Fruit fly (Drosophila melanogaster) whole organism, embryonic: Measurements from ENCODE around the gene CG31064.

ENCODE experiments used
- Ada2b ChIP-seq: fragments of 200-800 bp; sonication (Bioruptor generic); IDR thresholded peaks from 2 replicates; pipeline ENCODE4 v1.3.6; 2022; ENCODE audit warnings: missing biosample characterization, missing genetic modification characterization
- Awh ChIP-seq: fragments of 200-800 bp; sonication (Bioruptor generic); IDR thresholded peaks from 2 replicates; pipeline ENCODE4, ENCODE4 v1.3.6; 2022; ENCODE audit warnings: missing biosample characterization, missing genetic modification characterization
- BEAF-32 ChIP-seq: fragments of 200-800 bp; sonication (Bioruptor generic); optimal IDR thresholded peaks from 3 replicates; lab custom pipeline; 2017; ENCODE audit warnings: missing biosample characterization, missing genetic modification characterization, mild to moderate bottlenecking, moderate library complexity, missing genetic modification reagents
- Bgb ChIP-seq: fragments of 200-800 bp; sonication (Bioruptor generic); IDR thresholded peaks from 2 replicates; pipeline ENCODE4 v1.3.6; 2022; ENCODE audit warnings: missing biosample characterization, missing genetic modification characterization; ENCODE audit not compliant: partially characterized antibody
- CG11560 ChIP-seq: fragments of 200-800 bp; sonication (Bioruptor generic); IDR thresholded peaks from 3 replicates; pipeline ENCODE4 v1.3.6; 2022; ENCODE audit warnings: missing biosample characterization, missing genetic modification characterization
- CG14667 ChIP-seq: fragments of 200-800 bp; sonication (Bioruptor generic); IDR thresholded peaks from 2 replicates; pipeline ENCODE4 v1.3.6; 2022; ENCODE audit warnings: missing biosample characterization, missing genetic modification characterization
- CG14860 ChIP-seq: fragments of 200-800 bp; sonication (Bioruptor generic); IDR thresholded peaks from 3 replicates; pipeline ENCODE4 v1.3.6; 2022; ENCODE audit warnings: missing biosample characterization, missing genetic modification characterization; ENCODE audit not compliant: partially characterized antibody
- CG15073 ChIP-seq: fragments of 200-800 bp; sonication (Bioruptor generic); optimal IDR thresholded peaks from 2 replicates; lab custom pipeline; 2016; ENCODE audit warnings: missing biosample characterization, missing genetic modification characterization
- CG17612 ChIP-seq: fragments of 200-800 bp; sonication (Bioruptor generic); IDR thresholded peaks from 2 replicates; pipeline ENCODE4 v1.3.6; 2022; ENCODE audit warnings: missing biosample characterization, missing genetic modification characterization
- CG1792 ChIP-seq: fragments of 200-800 bp; sonication (Bioruptor generic); optimal IDR thresholded peaks from 2 replicates; lab custom pipeline; 2016; ENCODE audit warnings: missing biosample characterization, missing genetic modification characterization
- CG18599 ChIP-seq: fragments of 200-800 bp; sonication (Bioruptor generic); optimal IDR thresholded peaks from 3 replicates; lab custom pipeline; 2017; ENCODE audit warnings: missing biosample characterization, missing genetic modification characterization, mild to moderate bottlenecking, moderate library complexity, missing genetic modification reagents
- CG34422 ChIP-seq: fragments of 200-800 bp; sonication (Bioruptor generic); IDR thresholded peaks from 3 replicates; pipeline ENCODE4 v1.3.6; 2022; ENCODE audit warnings: missing biosample characterization, missing genetic modification characterization
- CG5245 ChIP-seq: fragments of 200-800 bp; sonication (Bioruptor generic); optimal IDR thresholded peaks from 3 replicates; lab custom pipeline; 2016; ENCODE audit warnings: missing biosample characterization, missing genetic modification characterization
- CG7786 ChIP-seq: fragments of 200-800 bp; sonication (Bioruptor generic); optimal IDR thresholded peaks from 2 replicates; lab custom pipeline; 2016; ENCODE audit warnings: missing biosample characterization, missing genetic modification characterization
- CG8359 ChIP-seq: fragments of 200-800 bp; sonication (Bioruptor generic); optimal IDR thresholded peaks from 2 replicates; lab custom pipeline; 2017; ENCODE audit warnings: missing biosample characterization, mild to moderate bottlenecking, missing genetic modification characterization, borderline replicate concordance
- CG8765 ChIP-seq: fragments of 200-800 bp; sonication (Bioruptor generic); IDR thresholded peaks from 2 replicates; pipeline ENCODE4 v1.3.6; 2022; ENCODE audit warnings: missing biosample characterization, missing genetic modification characterization
- Camta ChIP-seq: fragments of 200-800 bp; sonication (Bioruptor generic); optimal IDR thresholded peaks from 2 replicates; lab custom pipeline; 2016; ENCODE audit warnings: missing biosample characterization, missing genetic modification characterization
- Dfd ChIP-seq, 2 experiments: fragments of >200 bp; optimal IDR thresholded peaks; 2 replicates each; lab custom pipeline; 2017; ENCODE audit warnings: missing biosample characterization in 2 of 2, missing genetic modification characterization in 2 of 2
- Dip3 ChIP-seq: fragments of 200-800 bp; sonication (Bioruptor generic); optimal IDR thresholded peaks from 3 replicates; lab custom pipeline; 2016; ENCODE audit warnings: missing biosample characterization, missing genetic modification characterization
- Dll ChIP-seq: fragments of 200-800 bp; sonication (Bioruptor generic); IDR thresholded peaks from 4 replicates; pipeline ENCODE4 v1.3.6; 2022; ENCODE audit warnings: missing biosample characterization, missing genetic modification characterization; ENCODE audit not compliant: partially characterized antibody
- Hmr ChIP-seq: fragments of 200-800 bp; sonication (Bioruptor generic); optimal IDR thresholded peaks from 3 replicates; lab custom pipeline; 2017; ENCODE audit warnings: mild to moderate bottlenecking, missing biosample characterization, missing genetic modification reagents, missing genetic modification characterization
- Hmx ChIP-seq: fragments of 200-800 bp; sonication (Bioruptor generic); optimal IDR thresholded peaks from 2 replicates; lab custom pipeline; 2016; ENCODE audit warnings: missing biosample characterization, missing genetic modification characterization
- Lpt ChIP-seq: fragments of >200 bp; optimal IDR thresholded peaks from 2 replicates; lab custom pipeline; 2018; ENCODE audit warnings: missing biosample characterization, missing genetic modification characterization
- Mrtf ChIP-seq: fragments of 200-800 bp; sonication (Bioruptor generic); IDR thresholded peaks from 3 replicates; pipeline ENCODE4 v1.3.6; 2022; ENCODE audit warnings: missing biosample characterization, missing genetic modification characterization
- NC2β ChIP-seq: fragments of 200-800 bp; sonication (Bioruptor generic); optimal IDR thresholded peaks from 2 replicates; lab custom pipeline; 2016; ENCODE audit warnings: missing biosample characterization, missing genetic modification characterization
- Sox102F ChIP-seq: fragments of 200-800 bp; sonication (Bioruptor generic); optimal IDR thresholded peaks from 2 replicates; lab custom pipeline; 2018; ENCODE audit warnings: missing biosample characterization, mild to moderate bottlenecking, missing genetic modification characterization, moderate library complexity
- Spps ChIP-seq: fragments of 200-800 bp; sonication (Bioruptor generic); optimal IDR thresholded peaks from 2 replicates; lab custom pipeline; 2018; ENCODE audit warnings: missing biosample characterization, mild to moderate bottlenecking, missing genetic modification characterization
- Stat92E ChIP-seq, 3 experiments: fragments of >200 bp in 2 of 3; fragments of 200-800 bp in 1 of 3; sonication (Bioruptor generic) in 1 of 3; optimal IDR thresholded peaks; 2 replicates each; lab custom pipeline; 2017 to 2019; ENCODE audit warnings: missing biosample characterization in 3 of 3, missing genetic modification characterization in 3 of 3, mild to moderate bottlenecking in 1 of 3, moderate library complexity in 1 of 3
- abd-A ChIP-seq: fragments of 200-800 bp; sonication (Bioruptor generic); optimal IDR thresholded peaks from 3 replicates; lab custom pipeline; 2019; ENCODE audit warnings: missing biosample characterization, mild to moderate bottlenecking, missing genetic modification characterization, moderate library complexity
- bab2 ChIP-seq: fragments of 200-800 bp; sonication (Bioruptor generic); optimal IDR thresholded peaks from 2 replicates; lab custom pipeline; 2016; ENCODE audit warnings: missing biosample characterization, missing genetic modification characterization
- bowl ChIP-seq: fragments of 200-800 bp; sonication (Bioruptor generic); IDR thresholded peaks from 2 replicates; pipeline ENCODE4 v1.3.6; 2022; ENCODE audit warnings: missing biosample characterization, missing genetic modification characterization
- dati ChIP-seq: fragments of 200-800 bp; sonication (Bioruptor generic); IDR thresholded peaks from 2 replicates; pipeline ENCODE4 v1.3.6; 2022; ENCODE audit warnings: missing biosample characterization, missing genetic modification characterization
- dmrt99B ChIP-seq: fragments of 200-800 bp; sonication (Bioruptor generic); optimal IDR thresholded peaks from 2 replicates; lab custom pipeline; 2018; ENCODE audit warnings: missing biosample characterization, mild to moderate bottlenecking, missing genetic modification characterization, moderate library complexity
- gro ChIP-seq: fragments of 200-800 bp; sonication (Bioruptor generic); optimal IDR thresholded peaks from 2 replicates; lab custom pipeline; 2016; ENCODE audit warnings: missing biosample characterization, missing genetic modification characterization
- hb ChIP-seq: fragments of 200-800 bp; sonication (Bioruptor generic); IDR thresholded peaks from 3 replicates; pipeline ENCODE4 v1.3.6; 2022; ENCODE audit warnings: missing biosample characterization, missing genetic modification characterization; ENCODE audit not compliant: partially characterized antibody
- inv ChIP-seq: fragments of 200-800 bp; sonication (Bioruptor generic); IDR thresholded peaks from 2 replicates; pipeline ENCODE4 v1.3.6; 2022; ENCODE audit warnings: missing biosample characterization, missing genetic modification characterization; ENCODE audit not compliant: partially characterized antibody
- knrl ChIP-seq: fragments of 200-800 bp; sonication (Bioruptor generic); IDR thresholded peaks from 3 replicates; pipeline ENCODE4 v1.3.6; 2022; ENCODE audit warnings: missing biosample characterization, missing genetic modification characterization; ENCODE audit not compliant: partially characterized antibody
- onecut ChIP-seq: fragments of 200-800 bp; sonication (Bioruptor generic); IDR thresholded peaks from 2 replicates; pipeline ENCODE4 v1.3.6; 2022; ENCODE audit warnings: missing biosample characterization, missing genetic modification characterization
- org-1 ChIP-seq: fragments of 200-800 bp; sonication (Bioruptor generic); optimal IDR thresholded peaks from 2 replicates; lab custom pipeline; 2017; ENCODE audit warnings: missing biosample characterization, missing genetic modification characterization
- p53 ChIP-seq: fragments of 200-800 bp; sonication (Bioruptor generic); optimal IDR thresholded peaks from 2 replicates; lab custom pipeline; 2016; ENCODE audit warnings: missing biosample characterization, missing genetic modification characterization
- pb ChIP-seq: fragments of 200-800 bp; sonication (Bioruptor generic); optimal IDR thresholded peaks from 3 replicates; lab custom pipeline; 2016; ENCODE audit warnings: missing biosample characterization, missing genetic modification characterization
- pfk ChIP-seq: fragments of 200-800 bp; sonication (Bioruptor generic); optimal IDR thresholded peaks from 2 replicates; lab custom pipeline; 2018; ENCODE audit warnings: missing biosample characterization, mild to moderate bottlenecking, missing genetic modification characterization, moderate library complexity
- pzg ChIP-seq: fragments of 200-800 bp; sonication (Bioruptor generic); optimal IDR thresholded peaks from 3 replicates; lab custom pipeline; 2018; ENCODE audit warnings: missing biosample characterization, mild to moderate bottlenecking, missing genetic modification characterization, moderate library complexity
- salm ChIP-seq: fragments of 200-800 bp; sonication (Bioruptor generic); optimal IDR thresholded peaks from 2 replicates; lab custom pipeline; 2018; ENCODE audit warnings: missing biosample characterization, mild to moderate bottlenecking, missing genetic modification characterization
- sens ChIP-seq: fragments of 200-800 bp; sonication (Bioruptor generic); peaks from one replicate; lab custom pipeline; 2016; ENCODE audit warnings: missing biosample characterization, missing genetic modification characterization
- shn ChIP-seq: fragments of 200-800 bp; sonication (Bioruptor generic); optimal IDR thresholded peaks from 3 replicates; lab custom pipeline; 2016; ENCODE audit warnings: missing biosample characterization, missing genetic modification characterization
- tll ChIP-seq, 2 experiments: fragments of 200-800 bp in 1 of 2; fragments of >200 bp in 1 of 2; sonication (Bioruptor generic) in 1 of 2; optimal IDR thresholded peaks; 2 replicates each; lab custom pipeline; 2017 to 2019; ENCODE audit warnings: missing biosample characterization in 2 of 2, missing genetic modification characterization in 2 of 2, mild to moderate bottlenecking in 1 of 2, moderate library complexity in 1 of 2
- tna ChIP-seq: fragments of 200-800 bp; sonication (Bioruptor generic); IDR thresholded peaks from 2 replicates; pipeline ENCODE4 v1.3.6; 2022; ENCODE audit warnings: missing biosample characterization, missing genetic modification characterization; ENCODE audit not compliant: partially characterized antibody
- wek ChIP-seq: fragments of 200-800 bp; sonication (Bioruptor generic); optimal IDR thresholded peaks from 3 replicates; lab custom pipeline; 2018; ENCODE audit warnings: missing biosample characterization, mild to moderate bottlenecking, missing genetic modification characterization, moderate library complexity
- zfh2 ChIP-seq: fragments of 200-800 bp; sonication (Bioruptor generic); optimal IDR thresholded peaks from 2 replicates; lab custom pipeline; 2016; ENCODE audit warnings: missing biosample characterization, missing genetic modification characterization

Gene CG31064

dm6 chr3R:27282286-27282685, 43.4 kb upstream of the CG31064 start, which contains the start of gene mrt (continued):
- TF ChIP-seq Stat92E (GFP tag; optimal IDR thresholded peaks at IDR 0.05; lab: Kevin White, UChicago) (no peak), CG1792 (GFP tag; lab: Kevin White, UChicago) (peak; percentile 10), sens (GFP tag; lab: Kevin White, UChicago) (peak; percentile 95), CG5245 (GFP tag; lab: Kevin White, UChicago) (peak; percentile 21), Camta (GFP tag; lab: Kevin White, UChicago) (peak; percentile 31), zfh2 (GFP tag; lab: Kevin White, UChicago) (peak; percentile 73), Hmr (GFP tag; lab: Kevin White, UChicago) (peak; percentile 62), bowl (GFP tag; lab: Robert Waterston, UW) (0 out of 2 replicates have a peak, but pooled peaks have one; percentile 25), inv (no peak), shn (GFP tag; lab: Kevin White, UChicago) (peak; percentile 46), pfk (GFP tag; lab: Kevin White, UChicago) (no peak), hb (GFP tag; lab: Robert Waterston, UW) (no peak), pb (peak; percentile 20), CG8765 (GFP tag; lab: Robert Waterston, UW) (no peak), CG18599 (GFP tag; lab: Kevin White, UChicago) (peak; percentile 55), CG14860 (GFP tag; lab: Robert Waterston, UW) (no peak), Sox102F (GFP tag; lab: Kevin White, UChicago) (peak; percentile 41), Hmx (GFP tag; lab: Kevin White, UChicago) (peak; percentile 0), salm (tag; lab: Kevin White, UChicago) (peak; percentile 17), Lpt (no peak), org-1 (GFP tag; lab: Kevin White, UChicago) (peak; percentile 43), Ada2b (0 out of 2 replicates have a peak, but pooled peaks have one; percentile 6), CG17612 (GFP tag; lab: Robert Waterston, UW) (no peak), wek (GFP tag; lab: Kevin White, UChicago) (no peak), dmrt99B (tag; lab: Kevin White, UChicago) (peak; percentile 61), Awh (GFP tag; lab: Robert Waterston, UW) (no peak), gro (GFP tag; lab: Kevin White, UChicago) (peak; percentile 36), CG14667 (no peak), CG8359 (no peak), CG11560 (tag; lab: Robert Waterston, UW) (peak; percentile 50; the same call in 1 of the 3 replicates), NC2β (no peak), bab2 (GFP tag; lab: Kevin White, UChicago) (peak; percentile 28), pzg (GFP tag; lab: Kevin White, UChicago) (no peak), Dll (GFP tag; lab: Robert Waterston, UW) (no peak), knrl (GFP tag; lab: Robert Waterston, UW) (no peak), CG7786 (GFP tag; lab: Kevin White, UChicago) (peak; percentile 55), Dfd (GFP tag; optimal IDR thresholded peaks at IDR 0.05; lab: Kevin White, UChicago) (no peak), onecut (GFP tag; lab: Robert Waterston, UW) (no peak; the same call in 1 of the 2 replicates), Dip3 (peak; percentile 77), Bgb (GFP tag; lab: Robert Waterston, UW) (no peak), dati (GFP tag; lab: Robert Waterston, UW) (no peak), tll (GFP tag; optimal IDR thresholded peaks at IDR 0.05; lab: Kevin White, UChicago) (no peak), Spps (tag; lab: Kevin White, UChicago) (no peak), p53 (no peak), Mrtf (GFP tag; lab: Robert Waterston, UW) (peak; percentile 19; the same call in 1 of the 3 replicates), tna (GFP tag; lab: Robert Waterston, UW) (no peak), abd-A (tag; lab: Kevin White, UChicago) (no peak), CG34422 (GFP tag; lab: Robert Waterston, UW) (peak; percentile 21; the same call in 1 of the 3 replicates), CG15073 (GFP tag; lab: Kevin White, UChicago) (no peak), BEAF-32 (GFP tag; lab: Kevin White, UChicago) (no peak)
